Fruit fly (Drosophila melanogaster): ENCODE measurements around the gene noi.

The noi gene

DNA sequence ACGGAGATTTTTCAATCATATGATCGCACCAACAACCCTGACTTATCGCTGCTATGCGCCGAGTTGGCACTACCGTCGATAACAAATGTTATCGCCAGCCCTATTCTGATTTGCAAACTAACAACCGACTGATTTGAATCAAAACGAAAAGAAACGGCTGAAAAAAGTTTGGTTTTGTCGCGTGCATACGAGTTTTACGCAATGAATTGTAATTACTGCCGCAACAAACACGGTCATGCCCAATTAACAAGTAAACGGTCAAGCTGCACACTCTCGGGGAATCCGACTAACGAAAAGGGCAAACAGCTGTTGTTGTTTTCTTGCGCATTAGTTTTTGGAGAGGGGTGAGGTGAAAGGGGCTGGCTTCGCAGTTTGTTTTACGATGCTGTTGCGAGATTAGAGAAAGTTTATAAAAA lies 26.5 kb downstream of the noi start, which contains the start of the genes CG14671 and CG12746:
TSS of gene CG14671 (minus strand) at position 41 of the 416 bp plus-strand sequence.
TSS of gene CG12746 (plus strand) at position 91 of the 416 bp plus-strand sequence.
- no peak for TF ChIP-seq CG5204 (GFP tag; optimal IDR thresholded peaks at IDR 0.05)
- peak; percentile 48 for TF ChIP-seq cic (GFP tag; optimal IDR thresholded peaks at IDR 0.05)
- no peak for TF ChIP-seq CG14711 (tag; optimal IDR thresholded peaks at IDR 0.05)
- no peak for TF ChIP-seq pad (GFP tag; optimal IDR thresholded peaks at IDR 0.05)
- TF ChIP-seq kay (GFP tag; ENCODE audit: borderline replicate concordance), result no peak
- peak; percentile 35 for TF ChIP-seq tj (GFP tag; optimal IDR thresholded peaks at IDR 0.05)
- no peak for TF ChIP-seq Hr96 (GFP tag; optimal IDR thresholded peaks at IDR 0.05)
- no peak for TF ChIP-seq ovo (GFP tag; optimal IDR thresholded peaks at IDR 0.05)
- no peak for TF ChIP-seq Crg-1 (GFP tag; optimal IDR thresholded peaks at IDR 0.05)
- no peak for TF ChIP-seq CG7101 (tag; optimal IDR thresholded peaks at IDR 0.05)
- peak; percentile 38 for TF ChIP-seq CG11617 (GFP tag; optimal IDR thresholded peaks at IDR 0.05)
- no peak for TF ChIP-seq CG7045 (GFP tag; optimal IDR thresholded peaks at IDR 0.05)
- TF ChIP-seq CG12768 (GFP tag; optimal IDR thresholded peaks at IDR 0.05), result no peak
- TF ChIP-seq CG1620 (GFP tag; optimal IDR thresholded peaks at IDR 0.05), result no peak
- TF ChIP-seq Mnt (GFP tag; optimal IDR thresholded peaks at IDR 0.05), result peak; percentile 64
- TF ChIP-seq Clk (GFP tag; optimal IDR thresholded peaks at IDR 0.05), result no peak
- no peak for TF ChIP-seq toe (GFP tag; optimal IDR thresholded peaks at IDR 0.05)
- no peak for TF ChIP-seq bab1 (GFP tag; optimal IDR thresholded peaks at IDR 0.05)
- no peak for TF ChIP-seq cnc (optimal IDR thresholded peaks at IDR 0.05)
- no peak for TF ChIP-seq CG33017 (tag; optimal IDR thresholded peaks at IDR 0.05)

dm6 chr3R:5563420-5563819 lies 27.8 kb downstream of the noi start, which contains the start of gene Pi4KIIalpha:
Pi4KIIalpha (minus strand) TSS chr3R:5563652.
- TF ChIP-seq CG7045 (GFP tag; optimal IDR thresholded peaks at IDR 0.05) (no peak), pad (GFP tag; optimal IDR thresholded peaks at IDR 0.05) (no peak), bab1 (GFP tag; optimal IDR thresholded peaks at IDR 0.05) (peak; percentile 50), cnc (optimal IDR thresholded peaks at IDR 0.05) (no peak), CG11617 (GFP tag; optimal IDR thresholded peaks at IDR 0.05) (no peak), CG1620 (GFP tag; optimal IDR thresholded peaks at IDR 0.05) (no peak), Mnt (GFP tag; optimal IDR thresholded peaks at IDR 0.05) (peak; percentile 62), tj (GFP tag; optimal IDR thresholded peaks at IDR 0.05) (peak; percentile 58), cic (GFP tag; optimal IDR thresholded peaks at IDR 0.05) (peak; percentile 21)

DNA sequence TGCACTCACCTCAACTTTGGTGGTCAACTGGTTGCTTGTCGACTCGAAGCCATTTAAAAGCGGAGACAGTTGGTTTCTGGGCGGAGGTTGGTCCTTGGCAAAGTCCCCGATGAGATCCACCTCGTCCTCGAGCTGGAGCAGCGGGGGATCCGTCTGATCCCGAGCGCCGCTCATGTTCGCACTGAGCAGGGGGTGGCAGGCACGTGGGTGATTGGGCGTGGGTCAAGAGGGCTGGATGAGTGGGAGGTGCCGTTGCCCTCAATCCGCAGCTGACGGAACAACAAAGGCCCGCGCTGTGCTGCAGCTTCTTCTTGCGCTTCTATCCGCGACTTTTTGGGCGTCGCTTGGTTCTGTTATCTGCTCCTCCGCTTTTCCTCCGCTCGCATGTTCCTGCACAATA lies 28.3 kb downstream of the noi start:
- no peak for TF ChIP-seq CG5204 (GFP tag; optimal IDR thresholded peaks at IDR 0.05)
- TF ChIP-seq Crg-1 (GFP tag; optimal IDR thresholded peaks at IDR 0.05), result no peak
- TF ChIP-seq bab1 (GFP tag; optimal IDR thresholded peaks at IDR 0.05), result no peak
- TF ChIP-seq cic (GFP tag; optimal IDR thresholded peaks at IDR 0.05), result no peak
- no peak for TF ChIP-seq ovo (GFP tag; optimal IDR thresholded peaks at IDR 0.05)
- TF ChIP-seq CG33017 (tag; optimal IDR thresholded peaks at IDR 0.05), result no peak
- TF ChIP-seq CG14711 (tag; optimal IDR thresholded peaks at IDR 0.05), result no peak

- TF ChIP-seq Clk (GFP tag; optimal IDR thresholded peaks at IDR 0.05) (no peak), ovo (GFP tag; optimal IDR thresholded peaks at IDR 0.05) (no peak), CG7045 (GFP tag; optimal IDR thresholded peaks at IDR 0.05) (no peak), CG12768 (GFP tag; optimal IDR thresholded peaks at IDR 0.05) (no peak), kay (GFP tag; ENCODE audit: borderline replicate concordance) (no peak), CG33017 (tag; optimal IDR thresholded peaks at IDR 0.05) (no peak), Crg-1 (GFP tag; optimal IDR thresholded peaks at IDR 0.05) (no peak), CG1620 (GFP tag; optimal IDR thresholded peaks at IDR 0.05) (no peak), CG14711 (tag; optimal IDR thresholded peaks at IDR 0.05) (no peak), pad (GFP tag; optimal IDR thresholded peaks at IDR 0.05) (no peak)
Measured at dm6 chr3R:5554852-5555251, 36.4 kb downstream of the noi start, which contains the start of gene Snm1. Snm1 (plus strand) TSS chr3R:5555084.

DNA sequence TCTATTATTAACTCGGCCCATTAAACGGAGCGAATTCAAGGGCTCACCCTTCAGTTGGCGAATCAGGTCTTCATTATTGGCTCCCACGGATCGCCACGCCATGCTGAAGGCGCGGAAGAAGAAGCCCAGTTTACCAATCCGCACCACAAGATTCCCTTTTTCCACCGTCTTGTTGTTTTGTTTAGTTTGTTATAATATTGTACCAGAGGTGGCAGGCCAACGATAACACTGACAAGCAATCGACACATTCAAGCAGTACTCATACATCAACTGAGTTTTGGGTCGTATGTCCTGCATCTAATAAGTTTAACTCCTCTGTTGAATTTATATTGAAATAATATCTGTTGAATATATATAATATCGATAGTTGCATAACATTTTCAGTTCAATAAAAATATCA lies 37.2 kb downstream of the noi start, which contains the start of gene Pcmt:
TSS of gene Pcmt (minus strand) at position 235 of the 400 bp plus-strand sequence.
- TF ChIP-seq CG1620 (GFP tag; optimal IDR thresholded peaks at IDR 0.05) (no peak), CG7101 (tag; optimal IDR thresholded peaks at IDR 0.05) (no peak), Mnt (GFP tag; optimal IDR thresholded peaks at IDR 0.05) (no peak), pad (GFP tag; optimal IDR thresholded peaks at IDR 0.05) (no peak), CG11617 (GFP tag; optimal IDR thresholded peaks at IDR 0.05) (no peak), CG5204 (GFP tag; optimal IDR thresholded peaks at IDR 0.05) (no peak), kay (GFP tag; ENCODE audit: borderline replicate concordance) (no peak), tj (GFP tag; optimal IDR thresholded peaks at IDR 0.05) (no peak), ovo (GFP tag; optimal IDR thresholded peaks at IDR 0.05) (no peak), Clk (GFP tag; optimal IDR thresholded peaks at IDR 0.05) (no peak), CG7045 (GFP tag; optimal IDR thresholded peaks at IDR 0.05) (no peak), cic (GFP tag; optimal IDR thresholded peaks at IDR 0.05) (no peak), bab1 (GFP tag; optimal IDR thresholded peaks at IDR 0.05) (no peak), cnc (optimal IDR thresholded peaks at IDR 0.05) (no peak), CG12768 (GFP tag; optimal IDR thresholded peaks at IDR 0.05) (no peak), Hr96 (GFP tag; optimal IDR thresholded peaks at IDR 0.05) (no peak)

- TF ChIP-seq CG14711 (tag; optimal IDR thresholded peaks at IDR 0.05), result no peak
- TF ChIP-seq CG7101 (tag; optimal IDR thresholded peaks at IDR 0.05), result no peak
- no peak for TF ChIP-seq Hr96 (GFP tag; optimal IDR thresholded peaks at IDR 0.05)
- no peak for TF ChIP-seq Clk (GFP tag; optimal IDR thresholded peaks at IDR 0.05)
- TF ChIP-seq CG5204 (GFP tag; optimal IDR thresholded peaks at IDR 0.05), result no peak
- TF ChIP-seq CG7045 (GFP tag; optimal IDR thresholded peaks at IDR 0.05), result no peak
- TF ChIP-seq tj (GFP tag; optimal IDR thresholded peaks at IDR 0.05), result no peak
- TF ChIP-seq bab1 (GFP tag; optimal IDR thresholded peaks at IDR 0.05), result no peak
- TF ChIP-seq kay (GFP tag; ENCODE audit: borderline replicate concordance), result no peak
- TF ChIP-seq toe (GFP tag; optimal IDR thresholded peaks at IDR 0.05), result no peak
- TF ChIP-seq CG11617 (GFP tag; optimal IDR thresholded peaks at IDR 0.05), result no peak
- no peak for TF ChIP-seq cnc (optimal IDR thresholded peaks at IDR 0.05)
- no peak for TF ChIP-seq Crg-1 (GFP tag; optimal IDR thresholded peaks at IDR 0.05)
- TF ChIP-seq CG33017 (tag; optimal IDR thresholded peaks at IDR 0.05), result no peak
- no peak for TF ChIP-seq pad (GFP tag; optimal IDR thresholded peaks at IDR 0.05)
- TF ChIP-seq CG1620 (GFP tag; optimal IDR thresholded peaks at IDR 0.05), result no peak
- no peak for TF ChIP-seq Mnt (GFP tag; optimal IDR thresholded peaks at IDR 0.05)
- no peak for TF ChIP-seq CG12768 (GFP tag; optimal IDR thresholded peaks at IDR 0.05)
- no peak for TF ChIP-seq ovo (GFP tag; optimal IDR thresholded peaks at IDR 0.05)
Measured at dm6 chr3R:5551593-5551992, 39.7 kb downstream of the noi start.
